Worm (Caenorhabditis elegans) whole organism, midembryonic: ENCODE results near the gene dop-3.

Experiments used
- T22C8.4 ChIP-seq: fragments of 200-800 bp; sonication (Bioruptor generic); IDR thresholded peaks from 2 replicates; pipeline ENCODE4 v1.3.6; 2022; ENCODE audit warnings: missing genetic modification characterization, missing compliant biosample characterization
- cog-1 ChIP-seq: sonication (generic microtip); optimal IDR thresholded peaks from 2 replicates; lab custom pipeline; 2016; ENCODE audit warnings: missing genetic modification characterization, missing compliant biosample characterization
- flt-1 ChIP-seq: fragments of 200-800 bp; sonication (Bioruptor generic); IDR thresholded peaks from 2 replicates; pipeline ENCODE4 v1.3.6; 2022; ENCODE audit warnings: missing genetic modification characterization, missing compliant biosample characterization
- klf-2 ChIP-seq: fragments of 200-800 bp; sonication (Bioruptor generic); conservative IDR thresholded peaks from 2 replicates; pipeline ENCODE4 v1.3.6; 2022; ENCODE audit warnings: missing genetic modification reagents, missing genetic modification characterization, missing compliant biosample characterization
- med-1 ChIP-seq: sonication (generic microtip); optimal IDR thresholded peaks from 2 replicates; lab custom pipeline; 2017; ENCODE audit warnings: missing genetic modification characterization, mild to moderate bottlenecking, missing compliant biosample characterization, antibody characterized with exemption, missing genetic modification reagents; ENCODE audit not compliant: insufficient read depth
- ref-1 ChIP-seq: fragments of 200-800 bp; sonication (Bioruptor generic); conservative IDR thresholded peaks from 2 replicates; pipeline ENCODE4 v1.3.6; 2022; ENCODE audit warnings: missing genetic modification reagents, missing genetic modification characterization, missing compliant biosample characterization
- tab-1 ChIP-seq: fragments of 200-800 bp; sonication (Bioruptor generic); IDR thresholded peaks from 2 replicates; pipeline ENCODE4 v1.3.6; 2022; ENCODE audit warnings: missing genetic modification characterization, missing compliant biosample characterization
- ztf-23 ChIP-seq: fragments of 200-800 bp; sonication (Bioruptor generic); IDR thresholded peaks from 2 replicates; pipeline ENCODE4 v1.3.6; 2022; ENCODE audit warnings: missing genetic modification reagents, missing genetic modification characterization, missing compliant biosample characterization
- ztf-29 ChIP-seq: fragments of 200-800 bp; sonication (Bioruptor generic); IDR thresholded peaks from 2 replicates; pipeline ENCODE4 v1.3.6; 2022; ENCODE audit warnings: missing genetic modification reagents, missing genetic modification characterization, missing compliant biosample characterization

DNA sequence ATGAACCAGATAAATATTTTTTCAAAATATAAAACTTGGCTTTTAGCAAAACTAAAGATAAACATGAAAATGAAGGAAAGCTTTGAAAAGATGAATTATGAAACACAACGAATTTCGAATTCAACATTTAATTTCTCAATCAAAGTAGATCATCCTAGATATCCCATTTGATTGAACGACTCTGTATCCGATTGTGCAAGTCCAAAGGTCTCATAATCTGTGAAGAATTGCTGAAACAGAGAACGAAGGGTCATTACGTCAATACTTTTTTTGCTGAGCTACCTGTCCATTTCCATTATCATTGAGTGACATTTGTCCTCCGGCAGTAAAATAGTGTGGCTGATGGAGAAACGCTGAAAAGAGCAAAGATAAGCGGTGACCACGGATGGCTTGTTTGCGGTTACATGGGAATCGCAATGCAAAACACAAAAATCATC, 46.9 kb downstream of the dop-3 start:
- TF ChIP-seq T22C8.4 (no peak), ztf-23 (GFP tag; lab: Robert Waterston, UW) (no peak), cog-1 (tag; lab: Kevin White, UChicago) (no peak), flt-1 (GFP tag; lab: Robert Waterston, UW) (no peak), med-1 (GFP tag; lab: Kevin White, UChicago) (no peak), ztf-29 (GFP tag; lab: Robert Waterston, UW) (no peak), ref-1 (GFP tag; lab: Robert Waterston, UW) (no peak), klf-2 (GFP tag; lab: Robert Waterston, UW) (no peak), tab-1 (GFP tag; lab: Robert Waterston, UW) (no peak)
